Worm (Caenorhabditis elegans): ENCODE measurements around the gene prp-6.

Gene prp-6

ce11 chrV:17981732-17982131, 40.5 kb upstream of the prp-6 start (continued):
- TF ChIP-seq xnd-1 (tag; optimal IDR thresholded peaks at IDR 0.05) (no peak), hmg-20 (GFP tag; IDR thresholded peaks at IDR 0.05) (no peak), nhr-80 (tag; optimal IDR thresholded peaks at IDR 0.05) (no peak), cebp-2 (GFP tag; IDR thresholded peaks at IDR 0.05) (no peak), D2030.7 (GFP tag; IDR thresholded peaks at IDR 0.05) (peak; percentile 44; the same call in 1 of the 2 replicates), tbp1 (GFP tag; optimal IDR thresholded peaks at IDR 0.05) (peak; percentile 3), hsf-1 (GFP tag; IDR thresholded peaks at IDR 0.05) (no peak), lsl-1 (GFP tag; optimal IDR thresholded peaks at IDR 0.05) (peak; percentile 78)

- no peak for TF ChIP-seq ceh-40 (GFP tag; IDR thresholded peaks at IDR 0.05)
- no peak for TF ChIP-seq sea-2 (GFP tag; IDR thresholded peaks at IDR 0.05)
- TF ChIP-seq lsl-1 (GFP tag; optimal IDR thresholded peaks at IDR 0.05) = peak; percentile 87
- TF ChIP-seq F23B12.7 (tag; optimal IDR thresholded peaks at IDR 0.05; ENCODE audit: insufficient read depth) = no peak
- peak; percentile 50; the same call in 1 of the 2 replicates for TF ChIP-seq D2030.7 (GFP tag; IDR thresholded peaks at IDR 0.05)
- no peak for TF ChIP-seq ceh-91 (GFP tag; IDR thresholded peaks at IDR 0.05)
Observed at ce11 chrV:17982935-17983334, 39.3 kb upstream of the prp-6 start.

ce11 chrV:17985960-17986359, 36.3 kb upstream of the prp-6 start, which contains the start of gene Y59A8B.21:
Gene Y59A8B.21, plus strand, starts transcription at chrV:17986260.
- TF ChIP-seq Y95B8A.8 (GFP tag; IDR thresholded peaks at IDR 0.05) = no peak
- TF ChIP-seq madf-8 (GFP tag; conservative IDR thresholded peaks at IDR 0.05) = no peak
- TF ChIP-seq lir-1 (GFP tag; conservative IDR thresholded peaks at IDR 0.05) = no peak
- TF ChIP-seq D2030.7 (GFP tag; IDR thresholded peaks at IDR 0.05) = 0 out of 2 replicates have a peak, but pooled peaks have one; percentile 9
- TF ChIP-seq T07F8.4 (tag; optimal IDR thresholded peaks at IDR 0.05) = no peak
- TF ChIP-seq nfya-2 (GFP tag; IDR thresholded peaks at IDR 0.05) = no peak
- TF ChIP-seq attf-5 (GFP tag; optimal IDR thresholded peaks at IDR 0.05) = no peak
- no peak for TF ChIP-seq egl-18 (GFP tag; IDR thresholded peaks at IDR 0.05)
- TF ChIP-seq mcd-1 (GFP tag; IDR thresholded peaks at IDR 0.05) = no peak
- TF ChIP-seq B0035.1 (tag; optimal IDR thresholded peaks at IDR 0.05) = no peak
- no peak for TF ChIP-seq lin-35 (GFP tag; optimal IDR thresholded peaks at IDR 0.05)
- no peak for TF ChIP-seq ceh-40 (GFP tag; IDR thresholded peaks at IDR 0.05)
- TF ChIP-seq lsl-1 (GFP tag; optimal IDR thresholded peaks at IDR 0.05) = peak; percentile 87
- no peak for TF ChIP-seq tlf-1 (GFP tag; optimal IDR thresholded peaks at IDR 0.05)
- TF ChIP-seq hmg-1.2 (GFP tag; IDR thresholded peaks at IDR 0.05) = no peak
- TF ChIP-seq fkh-3 (tag; optimal IDR thresholded peaks at IDR 0.05) = no peak
- TF ChIP-seq ztf-26 (tag; optimal IDR thresholded peaks at IDR 0.05) = no peak
- no peak for TF ChIP-seq hmg-20 (GFP tag; IDR thresholded peaks at IDR 0.05)

ce11 chrV:18001268-18001667, 21.0 kb upstream of the prp-6 start, which contains the start of gene lon-8:
Gene lon-8, minus strand, starts transcription at chrV:18001368.
- TF ChIP-seq ceh-40 (GFP tag; IDR thresholded peaks at IDR 0.05) (no peak), ccch-3 (GFP tag; optimal IDR thresholded peaks at IDR 0.05) (no peak), ceh-79 (tag; optimal IDR thresholded peaks at IDR 0.05) (no peak), sea-2 (GFP tag; IDR thresholded peaks at IDR 0.05) (no peak), egrh-3 (GFP tag; IDR thresholded peaks at IDR 0.05) (no peak), Y56A3A.18 (GFP tag; IDR thresholded peaks at IDR 0.05) (no peak), chd-7 (tag; optimal IDR thresholded peaks at IDR 0.05) (no peak), K11D2.4 (GFP tag; IDR thresholded peaks at IDR 0.05) (no peak), nhr-120 (GFP tag; IDR thresholded peaks at IDR 0.05) (no peak), ceh-27 (GFP tag; optimal IDR thresholded peaks at IDR 0.05) (no peak), ets-4 (GFP tag; optimal IDR thresholded peaks at IDR 0.05) (no peak), Y95B8A.8 (GFP tag; IDR thresholded peaks at IDR 0.05) (no peak), dpff-1 (tag; optimal IDR thresholded peaks at IDR 0.05) (no peak)

Measured in whole organism, young adult.